Fruit fly (Drosophila melanogaster) whole organism, embryonic: ENCODE data around the gene Drs.
A peak's percentile ranks its signal among the peaks of the same experiment; 100 is the strongest.

Experiments
- Adf1 ChIP-seq: fragments of 200-800 bp; sonication (Bioruptor generic); IDR thresholded peaks from 2 replicates; pipeline ENCODE4 v1.3.6; 2022; ENCODE audit warnings: missing biosample characterization, missing genetic modification characterization
- Antp ChIP-seq: fragments of 200-800 bp; sonication (Bioruptor generic); optimal IDR thresholded peaks from 3 replicates; lab custom pipeline; 2016; ENCODE audit warnings: missing biosample characterization, missing genetic modification characterization
- Awh ChIP-seq: fragments of 200-800 bp; sonication (Bioruptor generic); IDR thresholded peaks from 2 replicates; pipeline ENCODE4, ENCODE4 v1.3.6; 2022; ENCODE audit warnings: missing biosample characterization, missing genetic modification characterization
- CG10979 ChIP-seq: fragments of 200-800 bp; sonication (Bioruptor generic); optimal IDR thresholded peaks from 2 replicates; lab custom pipeline; 2018; ENCODE audit warnings: missing biosample characterization, mild to moderate bottlenecking, missing genetic modification characterization, moderate library complexity
- CG11398 ChIP-seq: fragments of 200-800 bp; sonication (Bioruptor generic); optimal IDR thresholded peaks from 2 replicates; lab custom pipeline; 2016; ENCODE audit warnings: missing biosample characterization, missing genetic modification characterization
- CG11695 ChIP-seq: fragments of 200-800 bp; sonication (Bioruptor generic); IDR thresholded peaks from 3 replicates; pipeline ENCODE4 v1.3.6; 2022; ENCODE audit warnings: missing biosample characterization, missing genetic modification characterization
- CG14441 ChIP-seq: fragments of 200-800 bp; sonication (Bioruptor generic); IDR thresholded peaks from 2 replicates; pipeline ENCODE4 v1.3.6; 2022; ENCODE audit warnings: missing biosample characterization, missing genetic modification characterization
- CG1832 ChIP-seq: fragments of 200-800 bp; sonication (Bioruptor generic); optimal IDR thresholded peaks from 2 replicates; lab custom pipeline; 2017; ENCODE audit warnings: missing biosample characterization, mild to moderate bottlenecking, missing genetic modification characterization, inconsistent platforms
- CG18476 ChIP-seq: fragments of 200-800 bp; sonication (Bioruptor generic); optimal IDR thresholded peaks from 2 replicates; lab custom pipeline; 2016; ENCODE audit warnings: missing biosample characterization, mild to moderate bottlenecking, missing genetic modification characterization
- CG33557 ChIP-seq: fragments of 200-800 bp; sonication (Bioruptor generic); optimal IDR thresholded peaks from 2 replicates; lab custom pipeline; 2019; ENCODE audit warnings: missing biosample characterization, mild to moderate bottlenecking, missing genetic modification characterization, moderate library complexity
- CG3847 ChIP-seq: fragments of 200-800 bp; sonication (Bioruptor generic); IDR thresholded peaks from 2 replicates; pipeline ENCODE4 v1.3.6; 2022; ENCODE audit warnings: missing biosample characterization, missing genetic modification characterization
- CG42726 ChIP-seq: fragments of 200-800 bp; sonication (Bioruptor generic); IDR thresholded peaks from 2 replicates; pipeline ENCODE4 v1.3.6; 2022; ENCODE audit warnings: missing biosample characterization, missing genetic modification characterization; ENCODE audit not compliant: partially characterized antibody
- CG6683 ChIP-seq: fragments of 200-800 bp; sonication (Bioruptor generic); optimal IDR thresholded peaks from 2 replicates; lab custom pipeline; 2017; ENCODE audit warnings: missing biosample characterization, mild to moderate bottlenecking, missing genetic modification characterization, missing genetic modification reagents
- CG8765 ChIP-seq: fragments of 200-800 bp; sonication (Bioruptor generic); IDR thresholded peaks from 2 replicates; pipeline ENCODE4 v1.3.6; 2022; ENCODE audit warnings: missing biosample characterization, missing genetic modification characterization
- CG8924 ChIP-seq: fragments of 200-800 bp; optimal IDR thresholded peaks from 3 replicates; lab custom pipeline; 2019; ENCODE audit warnings: missing biosample characterization, mild to moderate bottlenecking, missing genetic modification characterization, moderate library complexity
- CG9817 ChIP-seq: fragments of 200-800 bp; sonication (Bioruptor generic); optimal IDR thresholded peaks from 2 replicates; lab custom pipeline; 2018; ENCODE audit warnings: missing biosample characterization, mild to moderate bottlenecking, missing genetic modification characterization, moderate library complexity
- Dek ChIP-seq: fragments of 200-800 bp; sonication (Bioruptor generic); optimal IDR thresholded peaks from 3 replicates; lab custom pipeline; 2019; ENCODE audit warnings: missing biosample characterization, mild to moderate bottlenecking, missing genetic modification characterization, moderate library complexity
- Dip2 ChIP-seq: fragments of 200-800 bp; sonication (Bioruptor generic); IDR thresholded peaks from 2 replicates; pipeline ENCODE4 v1.3.6; 2022; ENCODE audit warnings: missing biosample characterization, missing genetic modification characterization
- Drgx ChIP-seq: fragments of 200-800 bp; sonication (Bioruptor generic); IDR thresholded peaks from 2 replicates; pipeline ENCODE4 v1.3.6; 2022; ENCODE audit warnings: missing biosample characterization, missing genetic modification characterization
- Hr78 ChIP-seq, 2 experiments: fragments of 200-800 bp in 1 of 2; fragments of >200 bp in 1 of 2; sonication (Bioruptor generic) in 1 of 2; optimal IDR thresholded peaks; 2 replicates each; lab custom pipeline; 2017 to 2019; ENCODE audit warnings: missing biosample characterization in 2 of 2, missing genetic modification characterization in 2 of 2, mild to moderate bottlenecking in 1 of 2, moderate library complexity in 1 of 2
- Ptx1 ChIP-seq: fragments of 200-800 bp; sonication (Bioruptor generic); IDR thresholded peaks from 2 replicates; pipeline ENCODE4 v1.3.6; 2022; ENCODE audit warnings: missing biosample characterization, missing genetic modification characterization
- Rfx ChIP-seq: fragments of 200-800 bp; sonication (Bioruptor generic); IDR thresholded peaks from 2 replicates; pipeline ENCODE4 v1.3.6; 2022; ENCODE audit warnings: missing biosample characterization, missing genetic modification characterization
- Six4 ChIP-seq: fragments of 200-800 bp; sonication (Bioruptor generic); optimal IDR thresholded peaks from 2 replicates; lab custom pipeline; 2016; ENCODE audit warnings: missing biosample characterization, missing genetic modification characterization
- Sox102F ChIP-seq: fragments of 200-800 bp; sonication (Bioruptor generic); optimal IDR thresholded peaks from 2 replicates; lab custom pipeline; 2018; ENCODE audit warnings: missing biosample characterization, mild to moderate bottlenecking, missing genetic modification characterization, moderate library complexity
- Sry-δ ChIP-seq: fragments of 200-800 bp; sonication (Bioruptor generic); optimal IDR thresholded peaks from 2 replicates; lab custom pipeline; 2016; ENCODE audit warnings: missing biosample characterization, missing genetic modification characterization
- Stat92E ChIP-seq, 3 experiments: fragments of >200 bp in 2 of 3; fragments of 200-800 bp in 1 of 3; sonication (Bioruptor generic) in 1 of 3; optimal IDR thresholded peaks; 2 replicates each; lab custom pipeline; 2017 to 2019; ENCODE audit warnings: missing biosample characterization in 3 of 3, missing genetic modification characterization in 3 of 3, mild to moderate bottlenecking in 1 of 3, moderate library complexity in 1 of 3
- YL-1 ChIP-seq: fragments of 200-800 bp; sonication (Bioruptor generic); optimal IDR thresholded peaks from 3 replicates; lab custom pipeline; 2017; ENCODE audit warnings: missing biosample characterization, mild to moderate bottlenecking, missing genetic modification characterization
- abd-A ChIP-seq: fragments of 200-800 bp; sonication (Bioruptor generic); optimal IDR thresholded peaks from 3 replicates; lab custom pipeline; 2019; ENCODE audit warnings: missing biosample characterization, mild to moderate bottlenecking, missing genetic modification characterization, moderate library complexity
- al ChIP-seq: fragments of 200-800 bp; sonication (Bioruptor generic); IDR thresholded peaks from 2 replicates; pipeline ENCODE4 v1.3.6; 2022; ENCODE audit warnings: missing biosample characterization, missing genetic modification characterization
- ato ChIP-seq: fragments of 200-800 bp; sonication (Bioruptor generic); IDR thresholded peaks from 2 replicates; pipeline ENCODE4 v1.3.6; 2022; ENCODE audit warnings: missing biosample characterization, missing genetic modification characterization; ENCODE audit not compliant: partially characterized antibody
- chif ChIP-seq, 2 experiments: fragments of 200-800 bp; sonication (Bioruptor generic); optimal IDR thresholded peaks; 3 replicates each; lab custom pipeline; 2016; ENCODE audit warnings: missing biosample characterization in 2 of 2, missing genetic modification characterization in 2 of 2
- grn ChIP-seq: fragments of 200-800 bp; sonication (Bioruptor generic); optimal IDR thresholded peaks from 3 replicates; lab custom pipeline; 2017; ENCODE audit warnings: missing biosample characterization, missing genetic modification characterization
- gro ChIP-seq: fragments of 200-800 bp; sonication (Bioruptor generic); optimal IDR thresholded peaks from 2 replicates; lab custom pipeline; 2016; ENCODE audit warnings: missing biosample characterization, missing genetic modification characterization
- gt ChIP-seq: fragments of 200-800 bp; sonication (Bioruptor generic); IDR thresholded peaks from 2 replicates; pipeline ENCODE4 v1.3.6; 2022; ENCODE audit warnings: missing biosample characterization, missing genetic modification characterization
- ind ChIP-seq: fragments of 200-800 bp; sonication (Bioruptor generic); optimal IDR thresholded peaks from 3 replicates; lab custom pipeline; 2016; ENCODE audit warnings: missing biosample characterization, missing genetic modification characterization
- jigr1 ChIP-seq: fragments of 200-800 bp; sonication (Bioruptor generic); IDR thresholded peaks from 3 replicates; pipeline ENCODE4 v1.3.6; 2022; ENCODE audit warnings: missing biosample characterization, missing genetic modification characterization
- lab ChIP-seq: fragments of 200-800 bp; sonication (Bioruptor generic); optimal IDR thresholded peaks from 3 replicates; lab custom pipeline; 2017; ENCODE audit warnings: missing biosample characterization, missing genetic modification characterization, mild to moderate bottlenecking, moderate library complexity, missing genetic modification reagents
- mirr ChIP-seq: fragments of 200-800 bp; sonication (Bioruptor generic); optimal IDR thresholded peaks from 3 replicates; lab custom pipeline; 2018; ENCODE audit warnings: missing biosample characterization, mild to moderate bottlenecking, missing genetic modification characterization
- otp ChIP-seq: fragments of 200-800 bp; sonication (Bioruptor generic); IDR thresholded peaks from 3 replicates; pipeline ENCODE4, ENCODE4 v1.3.6; 2022; ENCODE audit warnings: missing biosample characterization, missing genetic modification characterization
- pzg ChIP-seq: fragments of 200-800 bp; sonication (Bioruptor generic); optimal IDR thresholded peaks from 3 replicates; lab custom pipeline; 2018; ENCODE audit warnings: missing biosample characterization, mild to moderate bottlenecking, missing genetic modification characterization, moderate library complexity
- row ChIP-seq: fragments of 200-800 bp; sonication (Bioruptor generic); IDR thresholded peaks from 3 replicates; pipeline ENCODE4 v1.3.6; 2022; ENCODE audit warnings: missing biosample characterization, missing genetic modification characterization
- salm ChIP-seq: fragments of 200-800 bp; sonication (Bioruptor generic); optimal IDR thresholded peaks from 2 replicates; lab custom pipeline; 2018; ENCODE audit warnings: missing biosample characterization, mild to moderate bottlenecking, missing genetic modification characterization
- schlank ChIP-seq: fragments of 200-800 bp; sonication (Bioruptor generic); optimal IDR thresholded peaks from 2 replicates; lab custom pipeline; 2018; ENCODE audit warnings: missing biosample characterization, mild to moderate bottlenecking, missing genetic modification characterization
- sens-2 ChIP-seq: fragments of 200-800 bp; sonication (Bioruptor generic); IDR thresholded peaks from 2 replicates; pipeline ENCODE4 v1.3.6; 2022; ENCODE audit warnings: missing biosample characterization, missing genetic modification characterization
- slp2 ChIP-seq: fragments of 200-800 bp; sonication (Bioruptor generic); optimal IDR thresholded peaks from 2 replicates; lab custom pipeline; 2016; ENCODE audit warnings: missing biosample characterization, missing genetic modification characterization
- sr ChIP-seq: fragments of 200-800 bp; sonication (Bioruptor generic); IDR thresholded peaks from 3 replicates; pipeline ENCODE4 v1.3.6; 2022; ENCODE audit warnings: missing biosample characterization, missing genetic modification characterization
- tup ChIP-seq: fragments of 200-800 bp; sonication (Bioruptor generic); optimal IDR thresholded peaks from 2 replicates; lab custom pipeline; 2016; ENCODE audit warnings: missing biosample characterization, mild to moderate bottlenecking, missing genetic modification characterization, moderate library complexity
- zen2 ChIP-seq: fragments of 200-800 bp; sonication (Bioruptor generic); IDR thresholded peaks from 3 replicates; pipeline ENCODE4 v1.3.6; 2022; ENCODE audit warnings: missing biosample characterization, missing genetic modification characterization; ENCODE audit not compliant: partially characterized antibody

Gene Drs

DNA sequence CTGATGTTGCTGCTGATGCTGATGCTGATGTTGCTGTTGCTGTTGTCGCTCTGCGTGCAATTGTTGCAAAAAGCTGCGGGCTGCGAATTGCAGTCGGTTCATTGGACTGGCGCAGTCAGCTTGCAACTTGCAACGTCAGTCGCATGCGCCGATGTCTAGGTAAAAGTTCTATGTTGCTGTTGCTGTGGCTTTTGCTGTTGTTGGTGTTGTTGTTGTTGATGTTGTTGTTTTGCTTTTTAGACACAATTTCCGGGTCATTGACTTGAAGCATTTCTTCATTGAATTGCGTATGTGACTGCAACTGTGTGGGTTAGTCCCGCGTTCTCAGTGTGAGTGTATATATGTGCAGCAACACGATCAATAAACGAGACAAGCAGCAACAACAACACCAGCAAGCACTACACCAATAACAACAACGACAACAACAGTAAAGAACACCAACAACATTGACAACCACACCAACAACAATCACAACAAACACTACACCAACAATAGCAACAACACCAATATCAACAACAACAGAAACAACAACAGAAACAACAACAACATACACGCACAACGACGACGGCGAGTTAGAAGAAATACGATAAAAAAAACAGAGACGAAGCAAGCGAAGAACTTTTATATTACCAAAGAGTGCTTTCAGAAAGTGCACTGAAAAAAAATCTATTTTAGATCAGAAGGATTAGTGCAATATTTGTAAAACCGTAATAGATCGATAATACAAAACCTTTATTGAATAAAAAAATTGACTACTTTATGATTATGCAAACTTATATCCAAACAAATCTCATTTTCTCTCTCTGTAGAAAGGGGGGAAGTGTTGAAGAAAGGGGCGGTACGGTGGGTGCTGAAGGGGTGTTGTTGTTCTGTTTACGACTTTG is 24.8 kb downstream of the Drs start (continued):
- TF ChIP-seq YL-1 (GFP tag; lab: Kevin White, UChicago) = peak; percentile 25
- TF ChIP-seq abd-A (tag; lab: Kevin White, UChicago) = peak; percentile 40
- peak; percentile 57 for TF ChIP-seq CG9817 (tag; lab: Kevin White, UChicago)
- no peak for TF ChIP-seq CG42726 (GFP tag; lab: Robert Waterston, UW)
- peak; percentile 64 for TF ChIP-seq grn (GFP tag; lab: Kevin White, UChicago)
- peak; percentile 38; the same call in 1 of the 2 replicates for TF ChIP-seq Rfx (GFP tag; lab: Robert Waterston, UW)
- TF ChIP-seq Antp (GFP tag; lab: Kevin White, UChicago) = no peak
- TF ChIP-seq mirr (GFP tag; lab: Kevin White, UChicago) = no peak
- no peak for TF ChIP-seq gro (GFP tag; lab: Kevin White, UChicago)
- TF ChIP-seq CG1832 (GFP tag; lab: Kevin White, UChicago) = no peak
- peak; percentile 89 for TF ChIP-seq CG8924 (tag; lab: Kevin White, UChicago)
- TF ChIP-seq CG11695 = peak; percentile 62; the same call in 2 of the 3 replicates
- TF ChIP-seq ato = no peak
- TF ChIP-seq CG3847 (GFP tag; lab: Robert Waterston, UW) = peak; percentile 25; the same call in 1 of the 2 replicates
- TF ChIP-seq Hr78 (GFP tag; optimal IDR thresholded peaks at IDR 0.05; lab: Kevin White, UChicago) = peak in 1 of 2 experiments; percentile 80
- peak; percentile 40 for TF ChIP-seq CG14441 (GFP tag; lab: Robert Waterston, UW)
- TF ChIP-seq otp (GFP tag; lab: Robert Waterston, UW) = peak; percentile 87
- no peak; the same call in 2 of the 3 replicates for TF ChIP-seq sr (GFP tag; lab: Robert Waterston, UW)
- TF ChIP-seq pzg (GFP tag; lab: Kevin White, UChicago) = no peak
- no peak for TF ChIP-seq tup
- TF ChIP-seq CG18476 (GFP tag; lab: Kevin White, UChicago) = peak; percentile 66
- peak; percentile 94 for TF ChIP-seq CG33557 (GFP tag; lab: Kevin White, UChicago)
- no peak for TF ChIP-seq zen2 (GFP tag; lab: Robert Waterston, UW)
- peak; percentile 70 for TF ChIP-seq Six4
- peak; percentile 58 for TF ChIP-seq gt (GFP tag; lab: Robert Waterston, UW)
- no peak for TF ChIP-seq Dip2 (GFP tag; lab: Robert Waterston, UW)
- peak; percentile 82 for TF ChIP-seq Sox102F (GFP tag; lab: Kevin White, UChicago)
- TF ChIP-seq Dek (tag; lab: Kevin White, UChicago) = peak; percentile 25
- TF ChIP-seq salm (tag; lab: Kevin White, UChicago) = peak; percentile 26
- TF ChIP-seq Ptx1 (GFP tag; lab: Robert Waterston, UW) = peak; percentile 86
- no peak for TF ChIP-seq al
- TF ChIP-seq CG10979 (tag; lab: Kevin White, UChicago) = peak; percentile 96
- peak; percentile 60 for TF ChIP-seq Drgx
- peak; percentile 87 for TF ChIP-seq Awh
- TF ChIP-seq ind (GFP tag; lab: Kevin White, UChicago) = peak; percentile 68
- no peak for TF ChIP-seq schlank (tag; lab: Kevin White, UChicago)
- TF ChIP-seq CG8765 (GFP tag; lab: Robert Waterston, UW) = no peak; the same call in 1 of the 2 replicates
- peak; percentile 56 for TF ChIP-seq lab
- TF ChIP-seq Stat92E (GFP tag; optimal IDR thresholded peaks at IDR 0.05; lab: Kevin White, UChicago) = peak in 1 of 3 experiments; percentile 97
- peak; percentile 83 for TF ChIP-seq sens-2 (GFP tag; lab: Robert Waterston, UW)
- TF ChIP-seq Adf1 (GFP tag; lab: Robert Waterston, UW) = no peak
- TF ChIP-seq chif (GFP tag; optimal IDR thresholded peaks at IDR 0.05; lab: Kevin White, UChicago) = no peak
- TF ChIP-seq CG6683 = peak; percentile 55
- peak; percentile 81; the same call in 2 of the 3 replicates for TF ChIP-seq row (GFP tag; lab: Robert Waterston, UW)
- no peak for TF ChIP-seq slp2
- TF ChIP-seq Sry-δ (GFP tag; lab: Kevin White, UChicago) = peak; percentile 48
- no peak for TF ChIP-seq CG11398 (GFP tag; lab: Kevin White, UChicago)
- no peak; the same call in 1 of the 3 replicates for TF ChIP-seq jigr1 (GFP tag; lab: Robert Waterston, UW)
